Fruit fly (Drosophila melanogaster): ENCODE data around the gene CBP.

CBP gene

DNA sequence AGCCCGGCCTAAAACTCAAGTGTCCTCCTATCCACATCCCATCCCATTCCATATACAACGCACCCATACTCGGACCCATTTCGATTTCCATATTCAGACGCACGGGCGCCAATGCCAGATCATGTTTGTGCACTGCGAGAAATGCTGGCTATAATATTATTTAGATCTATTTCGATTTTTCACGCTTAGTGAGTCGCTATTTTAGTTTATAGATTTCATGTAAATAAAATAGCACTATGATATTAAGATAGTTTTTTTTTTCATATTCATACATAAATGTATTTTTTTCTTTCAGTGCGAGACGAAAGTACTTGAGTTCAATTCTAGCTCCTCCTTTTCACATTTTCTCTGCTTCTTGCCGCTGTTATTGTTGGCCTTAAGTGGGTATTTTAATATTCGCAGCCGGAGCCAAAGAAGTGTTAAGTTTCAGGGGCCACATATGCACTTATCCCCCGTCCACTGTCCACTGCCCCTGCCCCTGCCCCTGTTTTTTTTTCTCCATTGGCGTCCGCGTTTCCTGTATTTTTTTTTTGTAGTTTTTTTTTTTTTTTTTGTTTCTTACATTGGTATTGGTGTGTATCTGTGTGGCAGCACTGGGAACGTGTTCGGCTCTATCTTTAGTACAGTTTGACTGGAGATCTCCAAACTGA lies 45.2 kb upstream of the CBP start:
- peak; percentile 48 for TF ChIP-seq CG31627 (GFP tag; optimal IDR thresholded peaks at IDR 0.05)
- TF ChIP-seq OdsH (GFP tag; optimal IDR thresholded peaks at IDR 0.05): peak; percentile 83
- TF ChIP-seq CG10669 (GFP tag; optimal IDR thresholded peaks at IDR 0.05): peak; percentile 72
- TF ChIP-seq CG6163 (GFP tag; IDR thresholded peaks at IDR 0.05): peak; percentile 81; the same call in 2 of the 3 replicates
- peak; percentile 27 for TF ChIP-seq Sox15 (GFP tag; optimal IDR thresholded peaks at IDR 0.05)
- TF ChIP-seq Hr4 (GFP tag; optimal IDR thresholded peaks at IDR 0.05): peak; percentile 65
- TF ChIP-seq svp (GFP tag): peak; percentile 90
- TF ChIP-seq Met (GFP tag; optimal IDR thresholded peaks at IDR 0.05): peak; percentile 80
- TF ChIP-seq Hr39 (GFP tag; optimal IDR thresholded peaks at IDR 0.05): peak; percentile 56
- TF ChIP-seq Ets96B (tag; optimal IDR thresholded peaks at IDR 0.05): peak; percentile 69
- TF ChIP-seq CG16779 (tag; optimal IDR thresholded peaks at IDR 0.05): peak; percentile 59
- peak; percentile 81 for TF ChIP-seq pdm3 (GFP tag; optimal IDR thresholded peaks at IDR 0.05)
- peak; percentile 69 for TF ChIP-seq Sox14 (GFP tag; optimal IDR thresholded peaks at IDR 0.05)
- TF ChIP-seq fd85E (GFP tag; optimal IDR thresholded peaks at IDR 0.05): peak; percentile 4
- TF ChIP-seq fkh (GFP tag; optimal IDR thresholded peaks at IDR 0.05): no peak
- peak; percentile 81 for TF ChIP-seq achi (GFP tag; optimal IDR thresholded peaks at IDR 0.05)
- TF ChIP-seq Lpt (GFP tag; optimal IDR thresholded peaks at IDR 0.05): peak; percentile 76
- TF ChIP-seq Ets21C (GFP tag; optimal IDR thresholded peaks at IDR 0.05): peak; percentile 16
- peak; percentile 74 for TF ChIP-seq CG34406 (GFP tag; optimal IDR thresholded peaks at IDR 0.05)
- TF ChIP-seq CG8632 (GFP tag; optimal IDR thresholded peaks at IDR 0.05): peak; percentile 72
- peak; percentile 86 to 88 for TF ChIP-seq ss (GFP tag; optimal IDR thresholded peaks at IDR 0.05)
- TF ChIP-seq Eip78C (GFP tag): peak; percentile 97
- TF ChIP-seq CG3032 (tag; optimal IDR thresholded peaks at IDR 0.05): peak; percentile 76
- TF ChIP-seq CG6792 (GFP tag; optimal IDR thresholded peaks at IDR 0.05): peak; percentile 75
- TF ChIP-seq CG32006 (GFP tag; optimal IDR thresholded peaks at IDR 0.05): peak; percentile 80
- TF ChIP-seq CG6276 (GFP tag; optimal IDR thresholded peaks at IDR 0.05): peak; percentile 53
- TF ChIP-seq Blimp-1 (GFP tag; optimal IDR thresholded peaks at IDR 0.05): no peak
- peak; percentile 87 for TF ChIP-seq CG3919 (GFP tag; optimal IDR thresholded peaks at IDR 0.05)
- TF ChIP-seq Smox (GFP tag; optimal IDR thresholded peaks at IDR 0.05): peak; percentile 74
- TF ChIP-seq CG11762 (GFP tag; optimal IDR thresholded peaks at IDR 0.05; ENCODE audit: insufficient read depth): peak; percentile 53
- TF ChIP-seq CG9139 (GFP tag; optimal IDR thresholded peaks at IDR 0.05): peak; percentile 81
- peak; percentile 72 for TF ChIP-seq Sox102F (GFP tag; optimal IDR thresholded peaks at IDR 0.05)
- TF ChIP-seq net (GFP tag; optimal IDR thresholded peaks at IDR 0.05): peak; percentile 78
- peak; percentile 39 for TF ChIP-seq CG6854 (GFP tag; optimal IDR thresholded peaks at IDR 0.05)
- peak; percentile 82 for TF ChIP-seq CG8119 (GFP tag; IDR thresholded peaks at IDR 0.05)
- peak; percentile 80 for TF ChIP-seq acj6 (GFP tag; optimal IDR thresholded peaks at IDR 0.05)
- TF ChIP-seq vri (GFP tag; optimal IDR thresholded peaks at IDR 0.05): peak; percentile 53
- peak; percentile 36 for TF ChIP-seq dac (GFP tag; optimal IDR thresholded peaks at IDR 0.05)
- peak; percentile 51 for TF ChIP-seq CG8319 (GFP tag; optimal IDR thresholded peaks at IDR 0.05)
- TF ChIP-seq topi (GFP tag; optimal IDR thresholded peaks at IDR 0.05): peak; percentile 77
- peak; percentile 62 for TF ChIP-seq CG4318 (GFP tag; optimal IDR thresholded peaks at IDR 0.05)
- peak; percentile 61 for TF ChIP-seq CG1621 (tag; optimal IDR thresholded peaks at IDR 0.05)
- peak; percentile 85 for TF ChIP-seq CG15336 (GFP tag; IDR thresholded peaks at IDR 0.05)
- TF ChIP-seq dsx (GFP tag; optimal IDR thresholded peaks at IDR 0.05; ENCODE audit: poor library complexity, severe bottlenecking): peak; percentile 79
- peak; percentile 59; the same call in 2 of the 3 replicates for TF ChIP-seq eg (GFP tag; IDR thresholded peaks at IDR 0.05)
- peak; percentile 63 for TF ChIP-seq CG7368 (GFP tag; optimal IDR thresholded peaks at IDR 0.05)
- TF ChIP-seq fd59A (GFP tag; optimal IDR thresholded peaks at IDR 0.05): peak; percentile 72
- peak; percentile 54 to 79 for TF ChIP-seq salr (GFP tag; optimal IDR thresholded peaks at IDR 0.05)
- no peak for TF ChIP-seq Eip93F (GFP tag; optimal IDR thresholded peaks at IDR 0.05)
- TF ChIP-seq CG10631 (GFP tag; optimal IDR thresholded peaks at IDR 0.05): peak; percentile 85
- no peak for TF ChIP-seq Hr38 (GFP tag; optimal IDR thresholded peaks at IDR 0.05)

All from whole organism, prepupa.